Fruit fly (Drosophila melanogaster): ENCODE results near the gene CG1273.

DNA sequence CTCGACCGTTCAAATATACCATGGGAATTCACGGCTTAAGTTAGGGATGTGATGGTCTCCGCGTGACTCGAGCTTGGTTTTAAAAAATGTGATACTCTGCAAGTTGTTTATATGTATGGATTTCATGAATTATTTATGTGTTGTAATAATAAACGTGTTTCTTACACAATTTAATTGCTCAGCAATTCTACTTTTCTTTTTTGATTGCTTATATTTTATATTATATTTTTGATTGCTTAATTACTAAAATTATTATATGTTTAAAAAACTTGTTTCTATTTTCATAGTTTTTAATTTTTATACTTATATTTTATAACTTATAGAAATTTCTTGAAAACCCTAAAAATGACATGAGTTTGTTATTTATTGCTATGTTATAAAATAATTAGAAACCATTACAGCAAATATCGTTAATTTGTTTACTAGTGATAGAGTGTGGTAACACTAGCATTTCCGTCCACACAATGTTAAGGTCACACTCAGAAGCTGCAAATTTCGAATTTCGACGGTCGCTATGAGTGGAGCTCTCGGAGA is 9.2 kb upstream of the CG1273 start, which contains the start of the genes ago and CG1265:
- TF ChIP-seq CG8301 (tag; optimal IDR thresholded peaks at IDR 0.05) (no peak), EcR (GFP tag; optimal IDR thresholded peaks at IDR 0.05) (no peak), gl (tag; optimal IDR thresholded peaks at IDR 0.05) (no peak), D1 (tag; optimal IDR thresholded peaks at IDR 0.05) (no peak), CG9948 (tag; optimal IDR thresholded peaks at IDR 0.05) (peak; percentile 6), CG4496 (GFP tag; IDR thresholded peaks at IDR 0.05) (peak; percentile 20; the same call in 2 of the 3 replicates), fd96Ca (GFP tag; IDR thresholded peaks at IDR 0.05) (no peak)
